Fruit fly (Drosophila melanogaster) whole organism, embryonic: ENCODE data around the gene Tbcd.

Experiments
- ATbp ChIP-seq: fragments of 200-800 bp; sonication (Bioruptor generic); optimal IDR thresholded peaks from 2 replicates; lab custom pipeline; 2017; ENCODE audit warnings: missing biosample characterization, mild to moderate bottlenecking, missing genetic modification characterization, missing genetic modification reagents
- BEAF-32 ChIP-seq: fragments of 200-800 bp; sonication (Bioruptor generic); optimal IDR thresholded peaks from 3 replicates; lab custom pipeline; 2017; ENCODE audit warnings: missing biosample characterization, missing genetic modification characterization, mild to moderate bottlenecking, moderate library complexity, missing genetic modification reagents
- CG10274 ChIP-seq: fragments of 200-800 bp; sonication (Bioruptor generic); optimal IDR thresholded peaks from 3 replicates; lab custom pipeline; 2017; ENCODE audit warnings: missing biosample characterization, mild to moderate bottlenecking, missing genetic modification characterization
- CG10321 ChIP-seq: fragments of 200-800 bp; sonication (Bioruptor generic); IDR thresholded peaks from 2 replicates; pipeline ENCODE4 v1.3.6; 2022; ENCODE audit warnings: missing biosample characterization, missing genetic modification characterization
- CG12236 ChIP-seq: fragments of 200-800 bp; sonication (Bioruptor generic); optimal IDR thresholded peaks from 2 replicates; lab custom pipeline; 2016; ENCODE audit warnings: missing biosample characterization, missing genetic modification characterization
- CG12299 ChIP-seq: fragments of 200-800 bp; sonication (Bioruptor generic); optimal IDR thresholded peaks from 2 replicates; lab custom pipeline; 2018; ENCODE audit warnings: missing biosample characterization, mild to moderate bottlenecking, missing genetic modification characterization
- CG15269 ChIP-seq: fragments of 200-800 bp; sonication (Bioruptor generic); optimal IDR thresholded peaks from 2 replicates; lab custom pipeline; 2018; ENCODE audit warnings: missing biosample characterization, mild to moderate bottlenecking, missing genetic modification characterization, moderate library complexity
- CG15479 ChIP-seq: fragments of 200-800 bp; sonication (Bioruptor generic); optimal IDR thresholded peaks from 3 replicates; lab custom pipeline; 2019; ENCODE audit warnings: missing biosample characterization, mild to moderate bottlenecking, missing genetic modification characterization, moderate library complexity
- CG15601 ChIP-seq: fragments of 200-800 bp; sonication (Bioruptor generic); optimal IDR thresholded peaks from 3 replicates; lab custom pipeline; 2019; ENCODE audit warnings: missing biosample characterization, mild to moderate bottlenecking, missing genetic modification characterization, moderate library complexity
- CG17568 ChIP-seq: fragments of 200-800 bp; sonication (Bioruptor generic); optimal IDR thresholded peaks from 2 replicates; lab custom pipeline; 2018; ENCODE audit warnings: missing biosample characterization, mild to moderate bottlenecking, missing genetic modification characterization, moderate library complexity
- CG17829 ChIP-seq: fragments of 200-800 bp; optimal IDR thresholded peaks from 2 replicates; lab custom pipeline; 2019; ENCODE audit warnings: missing biosample characterization, mild to moderate bottlenecking, missing genetic modification characterization, moderate library complexity
- CG18011 ChIP-seq: fragments of 200-800 bp; sonication (Bioruptor generic); optimal IDR thresholded peaks from 2 replicates; lab custom pipeline; 2017; ENCODE audit warnings: missing biosample characterization, missing genetic modification characterization, mild to moderate bottlenecking, moderate library complexity, missing genotype
- CG3065 ChIP-seq: fragments of 200-800 bp; sonication (Bioruptor generic); optimal IDR thresholded peaks from 2 replicates; lab custom pipeline; 2016; ENCODE audit warnings: missing biosample characterization, missing genetic modification characterization
- CG33557 ChIP-seq: fragments of 200-800 bp; sonication (Bioruptor generic); optimal IDR thresholded peaks from 2 replicates; lab custom pipeline; 2019; ENCODE audit warnings: missing biosample characterization, mild to moderate bottlenecking, missing genetic modification characterization, moderate library complexity
- CG34422 ChIP-seq: fragments of 200-800 bp; sonication (Bioruptor generic); IDR thresholded peaks from 3 replicates; pipeline ENCODE4 v1.3.6; 2022; ENCODE audit warnings: missing biosample characterization, missing genetic modification characterization
- CG4282 ChIP-seq: fragments of 200-800 bp; sonication (Bioruptor generic); optimal IDR thresholded peaks from 2 replicates; lab custom pipeline; 2016; ENCODE audit warnings: missing biosample characterization, missing genetic modification characterization
- CG9727 ChIP-seq: fragments of 200-800 bp; sonication (Bioruptor generic); optimal IDR thresholded peaks from 3 replicates; lab custom pipeline; 2017; ENCODE audit warnings: missing biosample characterization, mild to moderate bottlenecking, missing genetic modification characterization
- Deaf1 ChIP-seq: fragments of 200-800 bp; optimal IDR thresholded peaks from 3 replicates; lab custom pipeline; 2019; ENCODE audit warnings: missing biosample characterization, mild to moderate bottlenecking, missing genetic modification characterization, moderate library complexity
- Doc2 ChIP-seq: fragments of 200-800 bp; sonication (Bioruptor generic); IDR thresholded peaks from 2 replicates; pipeline ENCODE4 v1.3.6; 2022; ENCODE audit warnings: missing biosample characterization, missing genetic modification characterization
- H15 ChIP-seq: fragments of 200-800 bp; sonication (Bioruptor generic); IDR thresholded peaks from 3 replicates; pipeline ENCODE4 v1.3.6; 2022; ENCODE audit warnings: missing biosample characterization, missing genetic modification characterization
- Mad ChIP-seq: fragments of 200-800 bp; sonication (Bioruptor generic); optimal IDR thresholded peaks from 2 replicates; lab custom pipeline; 2016; ENCODE audit warnings: missing biosample characterization, missing genetic modification characterization
- Myb ChIP-seq: fragments of 200-800 bp; sonication (Bioruptor generic); optimal IDR thresholded peaks from 2 replicates; lab custom pipeline; 2016; ENCODE audit warnings: missing biosample characterization, missing genetic modification characterization
- Nf-YC ChIP-seq: fragments of 200-800 bp; optimal IDR thresholded peaks from 3 replicates; lab custom pipeline; 2019; ENCODE audit warnings: missing biosample characterization, mild to moderate bottlenecking, missing genetic modification characterization, moderate library complexity
- Oli ChIP-seq: fragments of 200-800 bp; sonication (Bioruptor generic); optimal IDR thresholded peaks from 2 replicates; lab custom pipeline; 2018; ENCODE audit warnings: missing biosample characterization, mild to moderate bottlenecking, missing genetic modification characterization, moderate library complexity
- Usf ChIP-seq: fragments of 200-800 bp; sonication (Bioruptor generic); optimal IDR thresholded peaks from 2 replicates; lab custom pipeline; 2017; ENCODE audit warnings: missing genotype, missing biosample characterization, missing genetic modification characterization
- cato ChIP-seq: fragments of 200-800 bp; sonication (Bioruptor generic); optimal IDR thresholded peaks from 2 replicates; lab custom pipeline; 2016; ENCODE audit warnings: missing biosample characterization, missing genetic modification characterization, borderline replicate concordance
- chn ChIP-seq: fragments of 200-800 bp; sonication (Bioruptor generic); optimal IDR thresholded peaks from 2 replicates; lab custom pipeline; 2016; ENCODE audit warnings: missing biosample characterization, missing genetic modification characterization
- disco-r ChIP-seq: fragments of 200-800 bp; sonication (Bioruptor generic); optimal IDR thresholded peaks from 2 replicates; lab custom pipeline; 2016; ENCODE audit warnings: missing biosample characterization, missing genetic modification characterization
- dmrt11E ChIP-seq: fragments of 200-800 bp; sonication (Bioruptor generic); optimal IDR thresholded peaks from 3 replicates; lab custom pipeline; 2018; ENCODE audit warnings: missing biosample characterization, mild to moderate bottlenecking, missing genetic modification characterization, moderate library complexity
- dysf ChIP-seq: fragments of 200-800 bp; sonication (Bioruptor generic); IDR thresholded peaks from 3 replicates; pipeline ENCODE4 v1.3.6; 2022; ENCODE audit warnings: missing biosample characterization, missing genetic modification characterization
- fd102C ChIP-seq: fragments of 200-800 bp; sonication (Bioruptor generic); optimal IDR thresholded peaks from 2 replicates; lab custom pipeline; 2018; ENCODE audit warnings: missing biosample characterization, mild to moderate bottlenecking, missing genetic modification characterization, moderate library complexity
- fru ChIP-seq: fragments of >200 bp; optimal IDR thresholded peaks from 2 replicates; lab custom pipeline; 2017
- hb ChIP-seq: fragments of 200-800 bp; sonication (Bioruptor generic); IDR thresholded peaks from 3 replicates; pipeline ENCODE4 v1.3.6; 2022; ENCODE audit warnings: missing biosample characterization, missing genetic modification characterization; ENCODE audit not compliant: partially characterized antibody
- her ChIP-seq: fragments of 200-800 bp; sonication (Bioruptor generic); optimal IDR thresholded peaks from 2 replicates; lab custom pipeline; 2016; ENCODE audit warnings: missing biosample characterization, missing genetic modification characterization
- inv ChIP-seq: fragments of 200-800 bp; sonication (Bioruptor generic); IDR thresholded peaks from 2 replicates; pipeline ENCODE4 v1.3.6; 2022; ENCODE audit warnings: missing biosample characterization, missing genetic modification characterization; ENCODE audit not compliant: partially characterized antibody
- jumu ChIP-seq: fragments of 200-800 bp; sonication (Bioruptor generic); optimal IDR thresholded peaks from 3 replicates; lab custom pipeline; 2016; ENCODE audit warnings: missing biosample characterization, missing genetic modification characterization
- kay ChIP-seq: fragments of 200-800 bp; sonication (Bioruptor generic); optimal IDR thresholded peaks from 2 replicates; lab custom pipeline; 2016; ENCODE audit warnings: missing biosample characterization, missing genetic modification characterization
- lilli ChIP-seq: fragments of 200-800 bp; sonication (Bioruptor generic); optimal IDR thresholded peaks from 3 replicates; lab custom pipeline; 2016; ENCODE audit warnings: missing biosample characterization, missing genetic modification characterization
- mirr ChIP-seq: fragments of 200-800 bp; sonication (Bioruptor generic); optimal IDR thresholded peaks from 3 replicates; lab custom pipeline; 2018; ENCODE audit warnings: missing biosample characterization, mild to moderate bottlenecking, missing genetic modification characterization
- nau ChIP-seq: fragments of 200-800 bp; sonication (Bioruptor generic); optimal IDR thresholded peaks from 3 replicates; lab custom pipeline; 2017; ENCODE audit warnings: missing biosample characterization, mild to moderate bottlenecking, missing genetic modification characterization, missing genetic modification reagents
- peb ChIP-seq: fragments of 200-800 bp; sonication (Bioruptor generic); IDR thresholded peaks from 2 replicates; pipeline ENCODE4 v1.3.6; 2022; ENCODE audit warnings: missing biosample characterization, missing genetic modification characterization
- repo ChIP-seq: fragments of 200-800 bp; sonication (Bioruptor generic); optimal IDR thresholded peaks from 2 replicates; lab custom pipeline; 2016; ENCODE audit warnings: missing biosample characterization, missing genetic modification characterization
- run ChIP-seq: fragments of 200-800 bp; sonication (Bioruptor generic); optimal IDR thresholded peaks from 3 replicates; lab custom pipeline; 2018; ENCODE audit warnings: missing biosample characterization, mild to moderate bottlenecking, missing genetic modification characterization
- slp2 ChIP-seq: fragments of 200-800 bp; sonication (Bioruptor generic); optimal IDR thresholded peaks from 2 replicates; lab custom pipeline; 2016; ENCODE audit warnings: missing biosample characterization, missing genetic modification characterization
- ssp ChIP-seq: fragments of 200-800 bp; sonication (Bioruptor generic); IDR thresholded peaks from 2 replicates; pipeline ENCODE4 v1.3.6; 2022; ENCODE audit warnings: missing biosample characterization, missing genetic modification characterization
- tin ChIP-seq: fragments of 200-800 bp; sonication (Bioruptor generic); optimal IDR thresholded peaks from 3 replicates; lab custom pipeline; 2016; ENCODE audit warnings: missing biosample characterization, missing genetic modification characterization
- toy ChIP-seq: fragments of 200-800 bp; sonication (Bioruptor generic); IDR thresholded peaks from 2 replicates; pipeline ENCODE4 v1.3.6; 2022; ENCODE audit warnings: missing biosample characterization, missing genetic modification characterization
- tup ChIP-seq: fragments of 200-800 bp; sonication (Bioruptor generic); optimal IDR thresholded peaks from 2 replicates; lab custom pipeline; 2016; ENCODE audit warnings: missing biosample characterization, mild to moderate bottlenecking, missing genetic modification characterization, moderate library complexity
- vfl ChIP-seq: fragments of 200-800 bp; sonication (Bioruptor generic); optimal IDR thresholded peaks from 2 replicates; lab custom pipeline; 2016; ENCODE audit warnings: missing biosample characterization, missing genetic modification characterization

The Tbcd gene

dm6 chr2L:2164520-2165237 lies 17.4 kb downstream of the Tbcd start (continued):
- peak; percentile 27 for TF ChIP-seq CG17568 (GFP tag; lab: Kevin White, UChicago)
- peak; percentile 18 for TF ChIP-seq ATbp (GFP tag; lab: Kevin White, UChicago)
- no peak for TF ChIP-seq run (tag; lab: Kevin White, UChicago)
- no peak for TF ChIP-seq CG4282 (GFP tag; lab: Kevin White, UChicago)
- peak; percentile 54 for TF ChIP-seq her (GFP tag; lab: Kevin White, UChicago)
- no peak for TF ChIP-seq Doc2 (GFP tag; lab: Robert Waterston, UW)
- TF ChIP-seq Mad (GFP tag; lab: Kevin White, UChicago), result no peak
- no peak for TF ChIP-seq Nf-YC (tag; lab: Kevin White, UChicago)
- TF ChIP-seq CG12236 (GFP tag; lab: Kevin White, UChicago), result peak; percentile 54
- TF ChIP-seq CG9727 (GFP tag; lab: Kevin White, UChicago), result peak; percentile 89
- peak; percentile 60 for TF ChIP-seq Oli (tag; lab: Kevin White, UChicago)
- TF ChIP-seq mirr (GFP tag; lab: Kevin White, UChicago), result no peak
- TF ChIP-seq lilli (GFP tag; lab: Kevin White, UChicago), result peak; percentile 73
- TF ChIP-seq chn (GFP tag; lab: Kevin White, UChicago), result peak; percentile 68
- peak; percentile 66 for TF ChIP-seq tin
- 0 out of 3 replicates have a peak, but pooled peaks have one; percentile 24 for TF ChIP-seq CG34422 (GFP tag; lab: Robert Waterston, UW)
- peak; percentile 100 for TF ChIP-seq CG15479 (GFP tag; lab: Kevin White, UChicago)
- TF ChIP-seq CG15269 (tag; lab: Kevin White, UChicago), result no peak
- TF ChIP-seq vfl (GFP tag; lab: Kevin White, UChicago), result peak; percentile 71
- TF ChIP-seq nau (GFP tag; lab: Kevin White, UChicago), result no peak
- no peak for TF ChIP-seq CG12299 (tag; lab: Kevin White, UChicago)
- peak; percentile 53 for TF ChIP-seq jumu (GFP tag; lab: Kevin White, UChicago)
- TF ChIP-seq Deaf1 (tag; lab: Kevin White, UChicago), result peak; percentile 30
- TF ChIP-seq fru, result no peak
- TF ChIP-seq inv, result no peak
- TF ChIP-seq CG18011 (GFP tag; lab: Kevin White, UChicago), result no peak
- TF ChIP-seq disco-r, result peak; percentile 13
- TF ChIP-seq CG3065, result peak; percentile 79
- TF ChIP-seq tup (GFP tag; lab: Kevin White, UChicago), result no peak
- TF ChIP-seq cato, result peak; percentile 9
- peak; percentile 38 for TF ChIP-seq Myb
- TF ChIP-seq CG33557 (GFP tag; lab: Kevin White, UChicago), result peak; percentile 90
- peak; percentile 94 for TF ChIP-seq fd102C (GFP tag; lab: Kevin White, UChicago)
- TF ChIP-seq repo (GFP tag; lab: Kevin White, UChicago), result peak; percentile 26
- peak; percentile 48 for TF ChIP-seq kay (GFP tag; lab: Kevin White, UChicago)
- TF ChIP-seq slp2 (GFP tag; lab: Kevin White, UChicago), result peak; percentile 41
- TF ChIP-seq Usf (GFP tag; lab: Kevin White, UChicago), result peak; percentile 69
- TF ChIP-seq CG15601 (tag; lab: Kevin White, UChicago), result peak; percentile 72
- TF ChIP-seq CG10321 (GFP tag; lab: Robert Waterston, UW), result no peak
- peak; percentile 52; the same call in 1 of the 3 replicates for TF ChIP-seq H15 (GFP tag; lab: Robert Waterston, UW)
- TF ChIP-seq dmrt11E (tag; lab: Kevin White, UChicago), result peak; percentile 93
- TF ChIP-seq hb, result no peak
- TF ChIP-seq toy (GFP tag; lab: Robert Waterston, UW), result no peak
- 0 out of 3 replicates have a peak, but pooled peaks have one; percentile 26 for TF ChIP-seq dysf (GFP tag; lab: Robert Waterston, UW)
- 0 out of 2 replicates have a peak, but pooled peaks have one; percentile 15 for TF ChIP-seq ssp (GFP tag; lab: Robert Waterston, UW)
- peak; percentile 91 for TF ChIP-seq CG17829 (tag; lab: Kevin White, UChicago)
- TF ChIP-seq CG10274 (GFP tag; lab: Kevin White, UChicago), result no peak
- no peak for TF ChIP-seq BEAF-32
- TF ChIP-seq peb (GFP tag; lab: Robert Waterston, UW), result peak; percentile 63; the same call in 1 of the 2 replicates
